Fruit fly (Drosophila melanogaster) whole organism, wandering third instar larva: Measurements from ENCODE around the gene CG32243.

ENCODE experiments used
- Abd-B ChIP-seq: fragments of >200 bp; optimal IDR thresholded peaks from 2 replicates; lab custom pipeline; 2017; ENCODE audit warnings: missing biosample characterization, missing genetic modification characterization
- Hnf4 ChIP-seq: fragments of 200-800 bp; sonication (Bioruptor generic); optimal IDR thresholded peaks from 2 replicates; lab custom pipeline; 2016; ENCODE audit warnings: missing biosample characterization, mild to moderate bottlenecking, missing genetic modification characterization
- Hr83 ChIP-seq: fragments of 200-300 bp; sonication (Bioruptor generic); optimal IDR thresholded peaks from 2 replicates; lab custom pipeline; 2016; ENCODE audit warnings: missing biosample characterization, mild to moderate bottlenecking, missing genetic modification characterization, moderate library complexity; ENCODE audit not compliant: poor library complexity, severe bottlenecking
- Sp1 ChIP-seq: fragments of 200-800 bp; sonication (Bioruptor generic); optimal IDR thresholded peaks from 3 replicates; lab custom pipeline; 2019; ENCODE audit warnings: missing biosample characterization, mild to moderate bottlenecking, missing genetic modification characterization, moderate library complexity
- Vsx2 ChIP-seq: fragments of 200-300, 225-300 bp; sonication (Bioruptor generic); optimal IDR thresholded peaks from 2 replicates; lab custom pipeline; 2018; ENCODE audit warnings: missing biosample characterization, missing genetic modification characterization; ENCODE audit not compliant: partially characterized antibody
- ey ChIP-seq: fragments of 200-800 bp; sonication (Bioruptor generic); optimal IDR thresholded peaks from 2 replicates; lab custom pipeline; 2016; ENCODE audit warnings: missing biosample characterization, missing genetic modification characterization
- psq ChIP-seq: fragments of 200-800 bp; sonication (Bioruptor generic); optimal IDR thresholded peaks from 3 replicates; lab custom pipeline; 2017; ENCODE audit warnings: missing biosample characterization, mild to moderate bottlenecking, missing genetic modification characterization, moderate library complexity
- sv ChIP-seq: fragments of 200-800 bp; sonication (Bioruptor generic); optimal IDR thresholded peaks from 3 replicates; lab custom pipeline; 2016; ENCODE audit warnings: missing biosample characterization, missing genetic modification characterization
- tai ChIP-seq: sonication (Bioruptor generic); optimal IDR thresholded peaks from 2 replicates; lab custom pipeline; 2016; ENCODE audit warnings: missing biosample characterization, missing genetic modification characterization

DNA sequence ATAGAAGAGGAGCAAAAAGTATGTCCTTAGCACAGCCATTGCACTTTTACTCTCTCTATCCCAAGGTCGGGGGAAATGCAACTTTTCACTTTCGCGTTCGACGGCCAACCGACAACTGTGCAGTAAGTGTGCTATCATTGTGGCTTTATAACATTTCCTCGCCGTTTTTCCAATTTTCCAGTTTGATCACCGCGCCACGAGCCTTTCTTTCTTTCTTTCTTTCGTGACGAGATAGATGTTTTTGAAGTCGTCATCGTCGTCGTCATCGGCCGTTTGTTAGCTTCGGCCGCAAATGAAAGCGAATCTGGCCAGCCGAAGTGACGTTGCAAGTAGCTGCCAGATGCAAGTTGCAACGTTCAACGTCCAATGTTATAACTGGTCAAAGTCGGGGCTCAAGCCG is 40.6 kb downstream of the CG32243 start, which contains the start of gene CG13720:
- TF ChIP-seq psq (GFP tag; lab: Kevin White, UChicago) (no peak), Sp1 (no peak), tai (no peak), sv (GFP tag; lab: Kevin White, UChicago) (no peak), Vsx2 (GFP tag; lab: Kevin White, UChicago) (no peak), Hr83 (no peak), Hnf4 (no peak), ey (GFP tag; lab: Kevin White, UChicago) (no peak), Abd-B (no peak)
